Worm (Caenorhabditis elegans) whole organism, L4 larva: ENCODE results near the gene F17E9.15.

Source experiments
- D1046.2 ChIP-seq: fragments of 200-800 bp; sonication (Bioruptor generic); IDR thresholded peaks from 2 replicates; pipeline ENCODE4 v1.3.6; 2022; ENCODE audit warnings: missing genetic modification characterization, missing compliant biosample characterization
- F10B5.3 ChIP-seq: sonication (generic microtip); optimal IDR thresholded peaks from 2 replicates; lab custom pipeline; 2016; ENCODE audit warnings: mild to moderate bottlenecking, missing genetic modification characterization, missing compliant biosample characterization
- F26F4.8 ChIP-seq: fragments of 200-800 bp; sonication (Bioruptor generic); conservative IDR thresholded peaks from 2 replicates; pipeline ENCODE4 v1.3.6; 2022; ENCODE audit warnings: missing genetic modification characterization, missing compliant biosample characterization
- F37D6.2 ChIP-seq: sonication (generic microtip); optimal IDR thresholded peaks from 2 replicates; lab custom pipeline; 2016; ENCODE audit warnings: mild to moderate bottlenecking, missing genetic modification characterization, missing compliant biosample characterization
- Y105C5A.15 ChIP-seq: fragments of 200-800 bp; sonication (Bioruptor generic); IDR thresholded peaks from 2 replicates; pipeline ENCODE4 v1.3.6; 2022; ENCODE audit warnings: missing genetic modification characterization, missing compliant biosample characterization
- ZK546.5 ChIP-seq, 2 experiments: sonication (generic microtip); optimal IDR thresholded peaks; 2 replicates each; lab custom pipeline; 2017; ENCODE audit warnings: missing biosample characterization in 2 of 2, missing genetic modification characterization in 2 of 2
- ama-1 ChIP-seq: fragments of 150-350 bp; optimal IDR thresholded peaks from 2 replicates; lab custom pipeline; 2014; ENCODE audit warnings: inconsistent platforms, mixed read lengths
- arid-1 ChIP-seq: fragments of 200-800 bp; sonication (Bioruptor generic); conservative IDR thresholded peaks from 2 replicates; pipeline ENCODE4 v1.3.6; 2022; ENCODE audit warnings: missing genetic modification reagents, missing genetic modification characterization, missing compliant biosample characterization
- ceh-32 ChIP-seq: sonication (generic microtip); optimal IDR thresholded peaks from 2 replicates; lab custom pipeline; 2016; ENCODE audit warnings: mild to moderate bottlenecking, missing genetic modification characterization, missing compliant biosample characterization; ENCODE audit not compliant: poor library complexity
- ceh-44 ChIP-seq: fragments of 200-800 bp; sonication (Bioruptor generic); IDR thresholded peaks from 2 replicates; pipeline ENCODE4 v1.3.6; 2022; ENCODE audit warnings: missing genetic modification reagents, missing genetic modification characterization, missing compliant biosample characterization
- ceh-62 ChIP-seq: sonication (generic microtip); optimal IDR thresholded peaks from 2 replicates; lab custom pipeline; 2017; ENCODE audit warnings: missing biosample characterization, missing genetic modification characterization
- cey-2 ChIP-seq: sonication (generic microtip); optimal IDR thresholded peaks from 3 replicates; lab custom pipeline; 2017; ENCODE audit warnings: missing genetic modification characterization, mild to moderate bottlenecking, missing compliant biosample characterization, antibody characterized with exemption, borderline replicate concordance; ENCODE audit not compliant: insufficient read depth
- ctbp-1 ChIP-seq: fragments of 200-800 bp; sonication (Bioruptor generic); IDR thresholded peaks from 2 replicates; pipeline ENCODE4 v1.3.6; 2022; ENCODE audit warnings: missing genetic modification reagents, missing genetic modification characterization, missing compliant biosample characterization
- daf-16 ChIP-seq, 3 experiments: sonication (generic microtip); optimal IDR thresholded peaks; 2 replicates each; lab custom pipeline; 2016 to 2017; ENCODE audit warnings: missing genetic modification characterization in 3 of 3, missing genetic modification reagents in 3 of 3, mild to moderate bottlenecking in 2 of 3, missing compliant biosample characterization in 2 of 3, missing biosample characterization in 1 of 3, moderate library complexity in 1 of 3
- daf-19 ChIP-seq: fragments of 200-800 bp; sonication (Bioruptor generic); conservative IDR thresholded peaks from 2 replicates; pipeline ENCODE4 v1.3.6; 2022; ENCODE audit warnings: missing genetic modification characterization, missing compliant biosample characterization
- daf-8 ChIP-seq: fragments of 200-800 bp; sonication (Bioruptor generic); IDR thresholded peaks from 2 replicates; pipeline ENCODE4 v1.3.6; 2022; ENCODE audit warnings: missing genetic modification characterization, missing compliant biosample characterization
- dmd-9 ChIP-seq: fragments of 200-800 bp; sonication (Bioruptor generic); IDR thresholded peaks from 2 replicates; pipeline ENCODE4 v1.3.6; 2022; ENCODE audit warnings: missing genetic modification reagents, missing genetic modification characterization, missing compliant biosample characterization
- dpl-1 ChIP-seq: fragments of 150-350 bp; optimal IDR thresholded peaks from 2 replicates; lab custom pipeline; 2014; ENCODE audit warnings: missing biosample characterization, missing genetic modification reagents, missing genetic modification characterization
- duxl-1 ChIP-seq: sonication (generic microtip); optimal IDR thresholded peaks from 2 replicates; lab custom pipeline; 2016; ENCODE audit warnings: mild to moderate bottlenecking, missing genetic modification characterization, moderate library complexity, missing compliant biosample characterization; ENCODE audit not compliant: poor library complexity
- dve-1 ChIP-seq: sonication (generic microtip); optimal IDR thresholded peaks from 2 replicates; lab custom pipeline; 2017; ENCODE audit warnings: antibody characterized with exemption, mild to moderate bottlenecking, missing genetic modification characterization, missing compliant biosample characterization; ENCODE audit not compliant: insufficient read depth
- fkh-10 ChIP-seq: fragments of 150-350 bp; optimal IDR thresholded peaks from 2 replicates; lab custom pipeline; 2014; ENCODE audit warnings: missing biosample characterization, missing genetic modification reagents, missing genetic modification characterization
- gei-8 ChIP-seq: fragments of 200-800 bp; sonication (Bioruptor generic); optimal IDR thresholded peaks from 2 replicates; lab custom pipeline; 2018; ENCODE audit warnings: mild to moderate bottlenecking, missing genetic modification characterization, missing compliant biosample characterization
- hlh-11 ChIP-seq: fragments of 200-800 bp; sonication (Bioruptor generic); optimal IDR thresholded peaks from 2 replicates; lab custom pipeline; 2018; ENCODE audit warnings: mild to moderate bottlenecking, missing genetic modification characterization, missing compliant biosample characterization
- hlh-30 ChIP-seq: sonication (generic microtip); optimal IDR thresholded peaks from 2 replicates; lab custom pipeline; 2017; ENCODE audit warnings: antibody characterized with exemption, mild to moderate bottlenecking, missing genetic modification characterization, missing compliant biosample characterization; ENCODE audit not compliant: insufficient read depth
- lim-7 ChIP-seq: fragments of 200-800 bp; sonication (Bioruptor generic); IDR thresholded peaks from 2 replicates; pipeline ENCODE4 v1.3.6; 2022; ENCODE audit warnings: missing genetic modification characterization, missing compliant biosample characterization
- lin-13 ChIP-seq: fragments of 150-350 bp; optimal IDR thresholded peaks from 2 replicates; lab custom pipeline; 2014; ENCODE audit warnings: missing biosample characterization, missing genetic modification reagents, missing genetic modification characterization
- lsy-2 ChIP-seq, 2 experiments: fragments of 150-350 bp in 1 of 2; sonication (generic microtip) in 1 of 2; optimal IDR thresholded peaks; 2 replicates each; lab custom pipeline; 2014 to 2017; ENCODE audit warnings: missing biosample characterization in 2 of 2, missing genetic modification characterization in 2 of 2
- mdt-29 ChIP-seq: fragments of 200-800 bp; sonication (Bioruptor generic); IDR thresholded peaks from 2 replicates; pipeline ENCODE4 v1.3.6; 2022; ENCODE audit warnings: missing genetic modification reagents, missing genetic modification characterization, missing compliant biosample characterization
- mxl-2 ChIP-seq: fragments of 200-800 bp; sonication (Bioruptor generic); conservative IDR thresholded peaks from 2 replicates; pipeline ENCODE4 v1.3.6; 2022; ENCODE audit warnings: missing genetic modification reagents, missing genetic modification characterization, missing compliant biosample characterization
- mxl-3 ChIP-seq: fragments of 200-800 bp; sonication (Bioruptor generic); optimal IDR thresholded peaks from 2 replicates; lab custom pipeline; 2018; ENCODE audit warnings: mild to moderate bottlenecking, missing genetic modification characterization, missing compliant biosample characterization
- nhr-10 ChIP-seq: fragments of 150-350 bp; optimal IDR thresholded peaks from 2 replicates; lab custom pipeline; 2014; ENCODE audit warnings: missing biosample characterization, missing genetic modification characterization
- nhr-102 ChIP-seq: sonication (generic microtip); optimal IDR thresholded peaks from 2 replicates; lab custom pipeline; 2016; ENCODE audit warnings: mild to moderate bottlenecking, missing genetic modification characterization, moderate library complexity, missing compliant biosample characterization
- nhr-237 ChIP-seq: sonication (generic microtip); optimal IDR thresholded peaks from 2 replicates; lab custom pipeline; 2017; ENCODE audit warnings: missing biosample characterization, missing genetic modification characterization
- nhr-28 ChIP-seq: fragments of 150-350 bp; optimal IDR thresholded peaks from 2 replicates; lab custom pipeline; 2014; ENCODE audit warnings: missing biosample characterization, missing genetic modification characterization
- nhr-6 ChIP-seq: fragments of 150-350 bp; optimal IDR thresholded peaks from 2 replicates; lab custom pipeline; 2014; ENCODE audit warnings: missing biosample characterization, missing genetic modification characterization
- nhr-76 ChIP-seq: fragments of 150-350 bp; optimal IDR thresholded peaks from 2 replicates; lab custom pipeline; 2014; ENCODE audit warnings: missing biosample characterization, missing genetic modification characterization
- pha-4 ChIP-seq, 2 experiments: fragments of 150-350 bp in 1 of 2; fragments of 200-800 bp in 1 of 2; sonication (Bioruptor generic) in 1 of 2; IDR thresholded peaks in 1 of 2; optimal IDR thresholded peaks in 1 of 2; 2 replicates each; pipeline versions ENCODE4 v1.3.6 to Lab custom; 2014 to 2022; ENCODE audit warnings: missing genetic modification characterization in 2 of 2, missing genetic modification reagents in 2 of 2, missing biosample characterization in 1 of 2, missing compliant biosample characterization in 1 of 2
- php-3 ChIP-seq: fragments of 200-800 bp; sonication (Bioruptor generic); IDR thresholded peaks from 2 replicates; pipeline ENCODE4 v1.3.6; 2022; ENCODE audit warnings: missing genetic modification reagents, missing genetic modification characterization, missing compliant biosample characterization
- rbr-2 ChIP-seq: sonication (generic microtip); optimal IDR thresholded peaks from 2 replicates; lab custom pipeline; 2016; ENCODE audit warnings: missing genotype, missing genetic modification characterization, missing compliant biosample characterization
- set-16 ChIP-seq: fragments of 200-800 bp; sonication (Bioruptor generic); IDR thresholded peaks from 2 replicates; pipeline ENCODE4 v1.3.6; 2022; ENCODE audit warnings: missing genetic modification reagents, missing genetic modification characterization, missing compliant biosample characterization
- snpc-1.2 ChIP-seq: fragments of 200-800 bp; sonication (Bioruptor generic); IDR thresholded peaks from 2 replicates; pipeline ENCODE4 v1.3.6; 2022; ENCODE audit warnings: missing genetic modification reagents, missing genetic modification characterization, missing compliant biosample characterization
- snpc-4 ChIP-seq: fragments of 150-350 bp; optimal IDR thresholded peaks from 2 replicates; lab custom pipeline; 2014; ENCODE audit warnings: missing biosample characterization, missing genetic modification characterization
- unc-62 ChIP-seq, 3 experiments: fragments of 150-350 bp in 1 of 3; sonication (generic microtip); optimal IDR thresholded peaks in 2 of 3; peaks in 1 of 3; 1 replicate in 1 of 3; 2 replicates in 2 of 3; lab custom pipeline; 2014 to 2017; ENCODE audit warnings: missing biosample characterization in 3 of 3, missing genetic modification characterization in 3 of 3, missing genetic modification reagents in 3 of 3, missing genotype in 1 of 3
- vab-7 ChIP-seq: fragments of 200-800 bp; sonication (Bioruptor generic); IDR thresholded peaks from 2 replicates; pipeline ENCODE4 v1.3.6; 2022; ENCODE audit warnings: missing genetic modification reagents, missing genetic modification characterization, missing compliant biosample characterization
- zfp-3 ChIP-seq: fragments of 200-800 bp; sonication (Bioruptor generic); conservative IDR thresholded peaks from 2 replicates; pipeline ENCODE4 v1.3.6; 2022; ENCODE audit warnings: missing genetic modification reagents, missing genetic modification characterization, missing compliant biosample characterization
- zip-11 ChIP-seq: fragments of 200-800 bp; sonication (Bioruptor generic); IDR thresholded peaks from 2 replicates; pipeline ENCODE4 v1.3.6; 2022; ENCODE audit warnings: missing genetic modification characterization, missing compliant biosample characterization
- zip-2 ChIP-seq: fragments of 150-350 bp; optimal IDR thresholded peaks from 2 replicates; lab custom pipeline; 2014; ENCODE audit warnings: missing biosample characterization, missing genetic modification characterization
- ztf-11 ChIP-seq: fragments of 150-350 bp; optimal IDR thresholded peaks from 2 replicates; lab custom pipeline; 2014; ENCODE audit warnings: missing biosample characterization, missing genetic modification characterization

F17E9.15 gene

DNA sequence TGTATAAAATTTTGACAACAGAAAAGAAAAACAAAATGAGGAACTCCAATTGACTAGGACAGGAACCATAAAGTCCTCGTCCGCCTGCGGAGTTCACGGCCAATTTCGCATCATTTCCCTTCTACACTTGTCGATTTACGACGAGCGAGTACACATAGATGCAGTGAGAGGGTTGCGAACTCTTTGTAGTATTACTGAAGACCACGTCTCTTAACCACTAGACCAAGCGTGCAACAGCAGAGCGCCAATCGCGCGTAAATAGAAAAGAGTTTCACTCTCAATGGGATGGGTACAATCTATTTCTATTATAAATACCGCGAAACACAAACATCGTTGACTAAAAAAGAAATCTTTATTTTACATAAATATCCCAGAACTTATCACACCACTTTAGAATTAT lies 28.2 kb downstream of the F17E9.15 start (continued):
- peak; percentile 76 for TF ChIP-seq lim-7 (GFP tag; lab: Robert Waterston, UW)
- TF ChIP-seq gei-8 (GFP tag; lab: Kevin White, UChicago) = peak; percentile 29
- 0 out of 2 replicates have a peak, but pooled peaks have one; percentile 47 for TF ChIP-seq ceh-44 (GFP tag; lab: Robert Waterston, UW)
- TF ChIP-seq dpl-1 (GFP tag; lab: Kevin White, UChicago) = peak; percentile 46
- TF ChIP-seq F10B5.3 (tag; lab: Kevin White, UChicago) = no peak
- TF ChIP-seq rbr-2 = peak; percentile 79
- peak; percentile 60 for TF ChIP-seq ama-1 (lab: Kevin White, UChicago)
- peak; percentile 89 for TF ChIP-seq pha-4 (GFP tag; IDR thresholded peaks at IDR 0.05; lab: Robert Waterston, UW)
- peak; percentile 61 for TF ChIP-seq pha-4 (tag; optimal IDR thresholded peaks at IDR 0.05; lab: Kevin White, UChicago)
- peak; percentile 68; the same call in 1 of the 2 replicates for TF ChIP-seq dmd-9 (GFP tag; lab: Robert Waterston, UW)
- no peak for TF ChIP-seq cey-2
- peak; percentile 61 for TF ChIP-seq nhr-102 (tag; lab: Kevin White, UChicago)
- peak; percentile 65 for TF ChIP-seq duxl-1 (tag; lab: Kevin White, UChicago)
- TF ChIP-seq hlh-11 = peak; percentile 67
- no peak for TF ChIP-seq snpc-4 (tag; lab: Kevin White, UChicago)
- TF ChIP-seq snpc-1.2 (GFP tag; lab: Robert Waterston, UW) = peak; percentile 85
- peak; percentile 45 for TF ChIP-seq mxl-3 (GFP tag; lab: Kevin White, UChicago)
- peak; percentile 13 for TF ChIP-seq zip-2
- no peak for TF ChIP-seq nhr-237
- TF ChIP-seq fkh-10 = no peak
- TF ChIP-seq ceh-32 (tag; lab: Kevin White, UChicago) = no peak
- no peak for TF ChIP-seq ZK546.5 (tag; optimal IDR thresholded peaks at IDR 0.05; lab: Kevin White, UChicago)
- peak; percentile 61; the same call in 1 of the 2 replicates for TF ChIP-seq D1046.2
- peak; percentile 77; the same call in 1 of the 2 replicates for TF ChIP-seq ctbp-1 (GFP tag; lab: Robert Waterston, UW)
- TF ChIP-seq set-16 (GFP tag; lab: Robert Waterston, UW) = no peak
- TF ChIP-seq unc-62 (GFP tag; optimal IDR thresholded peaks at IDR 0.05 in 1 of 2; lab: Kevin White, UChicago) = no peak
- TF ChIP-seq unc-62 (tag; optimal IDR thresholded peaks at IDR 0.05; lab: Kevin White, UChicago) = no peak
- no peak for TF ChIP-seq mxl-2 (GFP tag; lab: Robert Waterston, UW)
- TF ChIP-seq hlh-30 (tag; lab: Kevin White, UChicago) = peak; percentile 64
- 0 out of 2 replicates have a peak, but pooled peaks have one; percentile 54 for TF ChIP-seq php-3 (GFP tag; lab: Robert Waterston, UW)
- peak; percentile 54; the same call in 1 of the 2 replicates for TF ChIP-seq zip-11 (GFP tag; lab: Robert Waterston, UW)
- peak; percentile 82 for TF ChIP-seq arid-1
- TF ChIP-seq mdt-29 = peak; percentile 83
- peak; percentile 42 to 88 for TF ChIP-seq daf-16 (GFP tag; optimal IDR thresholded peaks at IDR 0.05; lab: Kevin White, UChicago)
- peak; percentile 85 for TF ChIP-seq daf-16 (tag; optimal IDR thresholded peaks at IDR 0.05; lab: Kevin White, UChicago)
- TF ChIP-seq nhr-10 (tag; lab: Kevin White, UChicago) = no peak
- no peak for TF ChIP-seq nhr-76 (tag; lab: Kevin White, UChicago)
- peak; percentile 45 for TF ChIP-seq F37D6.2 (tag; lab: Kevin White, UChicago)
- peak; percentile 65 for TF ChIP-seq nhr-28 (tag; lab: Kevin White, UChicago)
- TF ChIP-seq Y105C5A.15 = peak; percentile 83
- no peak for TF ChIP-seq daf-8 (GFP tag; lab: Robert Waterston, UW)
- TF ChIP-seq F26F4.8 (GFP tag; lab: Robert Waterston, UW) = peak; percentile 60; the same call in 1 of the 2 replicates
- TF ChIP-seq lsy-2 (tag; optimal IDR thresholded peaks at IDR 0.05; lab: Kevin White, UChicago) = peak in 1 of 2 experiments; percentile 4
- no peak for TF ChIP-seq ztf-11
- peak; percentile 88 for TF ChIP-seq daf-19 (GFP tag; lab: Robert Waterston, UW)
- peak; percentile 62; the same call in 1 of the 2 replicates for TF ChIP-seq zfp-3
- TF ChIP-seq vab-7 (GFP tag; lab: Robert Waterston, UW) = peak; percentile 74
- TF ChIP-seq nhr-6 (tag; lab: Kevin White, UChicago) = peak; percentile 14
- TF ChIP-seq dve-1 = peak; percentile 76
- TF ChIP-seq lin-13 (GFP tag; lab: Kevin White, UChicago) = peak; percentile 71
- no peak for TF ChIP-seq ceh-62 (tag; lab: Kevin White, UChicago)
